Worm (Caenorhabditis elegans): ENCODE data around the gene fbxa-188.

fbxa-188 gene

ce11 chrV:17315063-17315462 lies 29.7 kb downstream of the fbxa-188 start, which contains the start of gene F31E9.6:
Gene F31E9.6 (minus strand): TSS chrV:17315153.
- TF ChIP-seq sptf-1 (tag; optimal IDR thresholded peaks at IDR 0.05) (no peak), cnd-1 (tag; optimal IDR thresholded peaks at IDR 0.05) (no peak), unc-120 (tag; optimal IDR thresholded peaks at IDR 0.05; ENCODE audit: poor library complexity, severe bottlenecking) (no peak), lsy-2 (tag; optimal IDR thresholded peaks at IDR 0.05) (no peak), nhr-12 (tag; optimal IDR thresholded peaks at IDR 0.05) (no peak), elt-3 (tag; optimal IDR thresholded peaks at IDR 0.05) (no peak), unc-62 (GFP tag; optimal IDR thresholded peaks at IDR 0.05) (no peak), snpc-4 (tag; optimal IDR thresholded peaks at IDR 0.05) (no peak), elt-1 (tag; optimal IDR thresholded peaks at IDR 0.05; ENCODE audit: borderline replicate concordance, insufficient read depth) (no peak), mab-5 (tag; optimal IDR thresholded peaks at IDR 0.05) (no peak), ces-1 (GFP tag; optimal IDR thresholded peaks at IDR 0.05) (no peak)

ce11 chrV:17312386-17312785 lies 32.3 kb downstream of the fbxa-188 start, which contains the start of gene Y61B8B.3:
Gene Y61B8B.3 (minus strand): TSS chrV:17312486.
- TF ChIP-seq zip-8 (tag; optimal IDR thresholded peaks at IDR 0.05) (no peak), blmp-1 (tag; optimal IDR thresholded peaks at IDR 0.05) (no peak), ces-1 (GFP tag; optimal IDR thresholded peaks at IDR 0.05) (no peak), nhr-2 (tag; optimal IDR thresholded peaks at IDR 0.05) (no peak), ham-2 (GFP tag; optimal IDR thresholded peaks at IDR 0.05) (no peak), lin-32 (GFP tag; optimal IDR thresholded peaks at IDR 0.05) (no peak), tbx-8 (GFP tag; optimal IDR thresholded peaks at IDR 0.05) (no peak), lsy-2 (tag; optimal IDR thresholded peaks at IDR 0.05) (no peak), ceh-39 (tag; optimal IDR thresholded peaks at IDR 0.05) (no peak)

- TF ChIP-seq nhr-12 (tag; optimal IDR thresholded peaks at IDR 0.05) (no peak), nhr-237 (tag; optimal IDR thresholded peaks at IDR 0.05) (no peak), ceh-83 (GFP tag; optimal IDR thresholded peaks at IDR 0.05) (no peak), ceh-43 (GFP tag; optimal IDR thresholded peaks at IDR 0.05) (no peak), mls-2 (tag; optimal IDR thresholded peaks at IDR 0.05) (no peak), cnd-1 (tag; optimal IDR thresholded peaks at IDR 0.05) (no peak), unc-62 (GFP tag; optimal IDR thresholded peaks at IDR 0.05) (no peak), drap-1 (GFP tag; optimal IDR thresholded peaks at IDR 0.05) (no peak), unc-120 (tag; optimal IDR thresholded peaks at IDR 0.05; ENCODE audit: poor library complexity, severe bottlenecking) (no peak), unc-39 (tag; optimal IDR thresholded peaks at IDR 0.05) (no peak), lsy-2 (tag; optimal IDR thresholded peaks at IDR 0.05) (no peak)
These were observed 36.8 kb downstream of the fbxa-188 start for ce11 chrV:17307926-17308325.

ce11 chrV:17303392-17303791 lies 41.3 kb downstream of the fbxa-188 start:
- TF ChIP-seq drap-1 (GFP tag; optimal IDR thresholded peaks at IDR 0.05) (no peak), nhr-12 (tag; optimal IDR thresholded peaks at IDR 0.05) (no peak), blmp-1 (tag; optimal IDR thresholded peaks at IDR 0.05) (no peak), ceh-43 (GFP tag; optimal IDR thresholded peaks at IDR 0.05) (no peak), nhr-2 (tag; optimal IDR thresholded peaks at IDR 0.05) (no peak), ceh-83 (GFP tag; optimal IDR thresholded peaks at IDR 0.05) (no peak), mab-5 (tag; optimal IDR thresholded peaks at IDR 0.05) (no peak)

- TF ChIP-seq ztf-11 (tag; optimal IDR thresholded peaks at IDR 0.05) (no peak), pha-4 (tag; optimal IDR thresholded peaks at IDR 0.05) (no peak), nhr-237 (tag; optimal IDR thresholded peaks at IDR 0.05) (no peak), blmp-1 (tag; optimal IDR thresholded peaks at IDR 0.05) (no peak), snpc-4 (tag; optimal IDR thresholded peaks at IDR 0.05) (no peak), ceh-39 (tag; optimal IDR thresholded peaks at IDR 0.05) (no peak), lsy-2 (tag; optimal IDR thresholded peaks at IDR 0.05) (no peak), ces-1 (GFP tag; optimal IDR thresholded peaks at IDR 0.05) (no peak), flh-1 (GFP tag; optimal IDR thresholded peaks at IDR 0.05) (no peak), mls-2 (tag; optimal IDR thresholded peaks at IDR 0.05) (no peak), mep-1 (tag; optimal IDR thresholded peaks at IDR 0.05) (no peak), nhr-2 (tag; optimal IDR thresholded peaks at IDR 0.05) (no peak), nhr-76 (tag; optimal IDR thresholded peaks at IDR 0.05) (no peak), nhr-12 (tag; optimal IDR thresholded peaks at IDR 0.05) (no peak), ham-2 (GFP tag; optimal IDR thresholded peaks at IDR 0.05) (no peak), unc-120 (tag; optimal IDR thresholded peaks at IDR 0.05; ENCODE audit: poor library complexity, severe bottlenecking) (no peak), mab-5 (tag; optimal IDR thresholded peaks at IDR 0.05) (no peak)
These were observed 42.0 kb downstream of the fbxa-188 start, which contains the start of gene sri-70 for ce11 chrV:17302754-17303153. Gene sri-70 (plus strand): TSS chrV:17303054.

- TF ChIP-seq nhr-76 (tag; optimal IDR thresholded peaks at IDR 0.05), result no peak
- no peak for TF ChIP-seq sptf-1 (tag; optimal IDR thresholded peaks at IDR 0.05)
- no peak for TF ChIP-seq elt-1 (tag; optimal IDR thresholded peaks at IDR 0.05; ENCODE audit: borderline replicate concordance, insufficient read depth)
- no peak for TF ChIP-seq nhr-237 (tag; optimal IDR thresholded peaks at IDR 0.05)
These were observed 43.4 kb downstream of the fbxa-188 start, which contains the start of gene K10G4.5 for ce11 chrV:17301375-17301774. Gene K10G4.5 (minus strand): TSS chrV:17301475.

All from whole organism, mixed stage, embryonic.